Worm (Caenorhabditis elegans): ENCODE results near the gene T09B9.1.

DNA sequence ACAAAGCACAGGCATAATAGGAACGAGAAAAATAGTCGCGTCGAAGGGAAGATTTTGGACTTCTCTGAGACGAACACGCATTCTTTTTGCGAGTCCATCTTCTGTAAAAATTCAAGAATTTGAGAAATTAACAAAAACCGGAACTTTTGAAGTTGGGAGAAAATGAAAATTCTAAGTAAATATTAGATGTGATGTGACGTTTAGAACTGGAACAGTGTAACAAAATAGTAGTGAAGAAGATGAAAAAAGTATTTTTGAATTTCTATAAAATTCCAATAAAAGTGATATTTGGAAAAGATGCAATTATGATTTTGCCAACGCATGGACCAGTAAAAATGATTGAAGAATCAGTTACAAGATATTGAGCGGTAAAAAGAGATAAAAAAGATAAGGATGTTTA is 7.8 kb downstream of the T09B9.1 start, which contains the start of gene slc-17.9:
- TF ChIP-seq unc-62 (GFP tag; optimal IDR thresholded peaks at IDR 0.05 in 1 of 2) (no peak), unc-62 (tag; optimal IDR thresholded peaks at IDR 0.05) (no peak), ZK337.2 (GFP tag; IDR thresholded peaks at IDR 0.05) (no peak), nhr-77 (tag; optimal IDR thresholded peaks at IDR 0.05) (no peak), php-3 (GFP tag; IDR thresholded peaks at IDR 0.05) (no peak), jun-1 (tag; optimal IDR thresholded peaks at IDR 0.05) (no peak), mdl-1 (tag; optimal IDR thresholded peaks at IDR 0.05) (no peak), nhr-28 (tag; optimal IDR thresholded peaks at IDR 0.05) (no peak), snpc-4 (tag; optimal IDR thresholded peaks at IDR 0.05) (no peak), nhr-237 (tag; optimal IDR thresholded peaks at IDR 0.05) (no peak), lin-13 (GFP tag; optimal IDR thresholded peaks at IDR 0.05) (no peak), lin-39 (tag; optimal IDR thresholded peaks at IDR 0.05) (no peak), mep-1 (tag; optimal IDR thresholded peaks at IDR 0.05) (no peak)
